Fruit fly (Drosophila melanogaster): ENCODE results near the gene CG42535.

- no peak for TF ChIP-seq Eip75B (GFP tag; optimal IDR thresholded peaks at IDR 0.05)
- no peak for TF ChIP-seq CG3919 (GFP tag; optimal IDR thresholded peaks at IDR 0.05)
- no peak for TF ChIP-seq Gug (GFP tag; IDR thresholded peaks at IDR 0.05)
- TF ChIP-seq Met (GFP tag; optimal IDR thresholded peaks at IDR 0.05), result no peak
- TF ChIP-seq Sox15 (GFP tag; optimal IDR thresholded peaks at IDR 0.05), result no peak
- no peak for TF ChIP-seq Hr4 (GFP tag; optimal IDR thresholded peaks at IDR 0.05)
- TF ChIP-seq Sox102F (GFP tag; optimal IDR thresholded peaks at IDR 0.05), result no peak
- no peak for TF ChIP-seq acj6 (GFP tag; optimal IDR thresholded peaks at IDR 0.05)
- TF ChIP-seq esn (GFP tag; optimal IDR thresholded peaks at IDR 0.05), result no peak
- no peak for TF ChIP-seq CG11294 (GFP tag; IDR thresholded peaks at IDR 0.05)
- no peak for TF ChIP-seq dac (GFP tag; optimal IDR thresholded peaks at IDR 0.05)
- no peak for TF ChIP-seq CG31627 (GFP tag; optimal IDR thresholded peaks at IDR 0.05)
Observed at dm6 chr3L:10658362-10659127, 27.8 kb upstream of the CG42535 start.
